Fruit fly (Drosophila melanogaster) whole organism, prepupa: Measurements from ENCODE around the gene CG11983.

Source experiments
- Blimp-1 ChIP-seq: fragments of 200-800 bp; sonication (Bioruptor generic); optimal IDR thresholded peaks from 3 replicates; lab custom pipeline; 2017; ENCODE audit warnings: missing biosample characterization, missing genetic modification characterization, mild to moderate bottlenecking, moderate library complexity, missing genetic modification reagents
- CG11902 ChIP-seq: fragments of 200-800 bp; sonication (Bioruptor generic); optimal IDR thresholded peaks from 3 replicates; lab custom pipeline; 2016; ENCODE audit warnings: missing biosample characterization, missing genetic modification characterization
- CG16779 ChIP-seq: fragments of 200-800 bp; sonication (Bioruptor generic); optimal IDR thresholded peaks from 3 replicates; lab custom pipeline; 2017; ENCODE audit warnings: missing biosample characterization, mild to moderate bottlenecking, missing genetic modification characterization
- CG6808 ChIP-seq: fragments of 200-800 bp; sonication (Bioruptor generic); optimal IDR thresholded peaks from 3 replicates; lab custom pipeline; 2017; ENCODE audit warnings: missing biosample characterization, missing genetic modification characterization, mild to moderate bottlenecking, moderate library complexity, missing genetic modification reagents
- CG6854 ChIP-seq: fragments of 200-800 bp; sonication (Bioruptor generic); optimal IDR thresholded peaks from 2 replicates; lab custom pipeline; 2017; ENCODE audit warnings: missing biosample characterization, mild to moderate bottlenecking, missing genetic modification characterization

dm6 chr3R:9027082-9027481 is 19.0 kb downstream of the CG11983 start:
- TF ChIP-seq CG11902 (no peak), CG16779 (tag; lab: Kevin White, UChicago) (no peak), Blimp-1 (GFP tag; lab: Kevin White, UChicago) (no peak), CG6854 (GFP tag; lab: Kevin White, UChicago) (no peak), CG6808 (GFP tag; lab: Kevin White, UChicago) (no peak)
